Worm (Caenorhabditis elegans) whole organism, L1 larva: ENCODE measurements around the gene rpt-1.

Experiments used
- C34B4.2 ChIP-seq: sonication (generic microtip); optimal IDR thresholded peaks from 2 replicates; lab custom pipeline; 2017; ENCODE audit warnings: mild to moderate bottlenecking, missing genetic modification characterization, missing compliant biosample characterization
- F16B12.6 ChIP-seq: fragments of 150-350 bp; optimal IDR thresholded peaks from 2 replicates; lab custom pipeline; 2014; ENCODE audit warnings: missing biosample characterization, missing genetic modification characterization
- Y116A8C.19 ChIP-seq: sonication (generic microtip); optimal IDR thresholded peaks from 2 replicates; lab custom pipeline; 2016; ENCODE audit warnings: missing compliant biosample characterization, missing genetic modification characterization, borderline replicate concordance
- ama-1 ChIP-seq: fragments of 150-350 bp; optimal IDR thresholded peaks from 2 replicates; lab custom pipeline; 2014
- blmp-1 ChIP-seq: fragments of 150-350 bp; optimal IDR thresholded peaks from 2 replicates; lab custom pipeline; 2014; ENCODE audit warnings: missing biosample characterization, missing genetic modification characterization
- ceh-63 ChIP-seq: fragments of 200-800 bp; sonication (Bioruptor generic); optimal IDR thresholded peaks from 2 replicates; lab custom pipeline; 2018; ENCODE audit warnings: mild to moderate bottlenecking, missing genetic modification characterization, missing compliant biosample characterization
- ceh-88 ChIP-seq: fragments of 200-800 bp; sonication (Bioruptor generic); IDR thresholded peaks from 2 replicates; pipeline ENCODE4 v1.3.6; 2022; ENCODE audit warnings: missing genetic modification characterization, missing compliant biosample characterization
- ceh-90 ChIP-seq: sonication (generic microtip); optimal IDR thresholded peaks from 2 replicates; lab custom pipeline; 2016; ENCODE audit warnings: missing genetic modification characterization, missing compliant biosample characterization
- dpl-1 ChIP-seq, 3 experiments: fragments of 150-350 bp in 2 of 3; sonication (generic microtip) in 1 of 3; optimal IDR thresholded peaks; 2 replicates each; lab custom pipeline; 2014 to 2017; ENCODE audit warnings: missing biosample characterization in 3 of 3, missing genetic modification characterization in 3 of 3, missing genetic modification reagents in 3 of 3
- efl-1 ChIP-seq, 4 experiments: fragments of 150-350 bp; optimal IDR thresholded peaks in 3 of 4; peaks in 1 of 4; 1 replicate in 1 of 4; 2 replicates in 3 of 4; lab custom pipeline; 2014; ENCODE audit warnings: missing biosample characterization in 2 of 4, missing genetic modification characterization in 2 of 4, missing genetic modification reagents in 2 of 4
- egl-27 ChIP-seq, 2 experiments: fragments of 150-350 bp in 1 of 2; sonication (generic microtip); optimal IDR thresholded peaks; 3 replicates each; lab custom pipeline; 2017 to 2018; ENCODE audit warnings: missing biosample characterization in 2 of 2, missing genetic modification characterization in 2 of 2, missing genetic modification reagents in 2 of 2
- elt-3 ChIP-seq, 6 experiments: fragments of 150-350 bp in 1 of 6; sonication (generic microtip); optimal IDR thresholded peaks; 2 replicates each; lab custom pipeline; 2017 to 2018; ENCODE audit warnings: missing biosample characterization in 6 of 6, missing genetic modification characterization in 6 of 6, inconsistent platforms in 1 of 6
- fkh-10 ChIP-seq: sonication (generic microtip); optimal IDR thresholded peaks from 2 replicates; lab custom pipeline; 2017; ENCODE audit warnings: missing biosample characterization, missing genetic modification reagents, missing genetic modification characterization
- fkh-8 ChIP-seq: sonication (generic microtip); optimal IDR thresholded peaks from 2 replicates; lab custom pipeline; 2016; ENCODE audit warnings: mild to moderate bottlenecking, missing genetic modification characterization, missing compliant biosample characterization
- fos-1 ChIP-seq: fragments of 150-350 bp; optimal IDR thresholded peaks from 2 replicates; lab custom pipeline; 2014; ENCODE audit warnings: missing biosample characterization, missing genetic modification characterization
- hlh-17 ChIP-seq: fragments of 200-800 bp; sonication (Bioruptor generic); optimal IDR thresholded peaks from 2 replicates; lab custom pipeline; 2018; ENCODE audit warnings: missing genetic modification characterization, mild to moderate bottlenecking, missing compliant biosample characterization, moderate library complexity, borderline replicate concordance
- hlh-4 ChIP-seq: sonication (generic microtip); optimal IDR thresholded peaks from 2 replicates; lab custom pipeline; 2016; ENCODE audit warnings: mild to moderate bottlenecking, missing genetic modification characterization, missing compliant biosample characterization
- isw-1 ChIP-seq: fragments of 200-800 bp; sonication (Bioruptor generic); IDR thresholded peaks from 2 replicates; pipeline ENCODE4 v1.3.6; 2022; ENCODE audit warnings: missing genetic modification characterization, missing compliant biosample characterization
- lin-13 ChIP-seq: fragments of 150-350 bp; optimal IDR thresholded peaks from 2 replicates; lab custom pipeline; 2014; ENCODE audit warnings: missing biosample characterization, missing genetic modification reagents, missing genetic modification characterization
- lin-15B ChIP-seq: fragments of 150-350 bp; sonication (generic microtip); optimal IDR thresholded peaks from 3 replicates; lab custom pipeline; 2014; ENCODE audit warnings: missing biosample characterization, missing genetic modification characterization
- lin-35 ChIP-seq, 2 experiments: fragments of 150-350 bp; optimal IDR thresholded peaks; 2 replicates each; lab custom pipeline; 2014; ENCODE audit warnings: missing biosample characterization in 2 of 2, missing genetic modification characterization in 2 of 2, missing genetic modification reagents in 2 of 2
- lin-39 ChIP-seq: fragments of 150-350 bp; optimal IDR thresholded peaks from 2 replicates; lab custom pipeline; 2014; ENCODE audit warnings: missing biosample characterization, missing genetic modification reagents, missing genetic modification characterization
- lir-3 ChIP-seq: sonication (generic microtip); optimal IDR thresholded peaks from 2 replicates; lab custom pipeline; 2016; ENCODE audit warnings: mild to moderate bottlenecking, missing genetic modification characterization, moderate library complexity, missing compliant biosample characterization; ENCODE audit not compliant: poor library complexity
- lsy-2 ChIP-seq, 2 experiments: fragments of 150-350 bp; optimal IDR thresholded peaks; 2 replicates each; lab custom pipeline; 2014; ENCODE audit warnings: missing biosample characterization in 2 of 2, missing genetic modification characterization in 2 of 2
- mab-9 ChIP-seq: fragments of 200-800 bp; sonication (Bioruptor generic); IDR thresholded peaks from 2 replicates; pipeline ENCODE4 v1.3.6; 2022; ENCODE audit warnings: missing genetic modification reagents, missing genetic modification characterization, missing compliant biosample characterization
- mdl-1 ChIP-seq, 2 experiments: fragments of 150-350 bp; optimal IDR thresholded peaks; 2 replicates each; lab custom pipeline; 2014 to 2017; ENCODE audit warnings: missing biosample characterization in 2 of 2, missing genetic modification characterization in 2 of 2, inconsistent platforms in 1 of 2
- mep-1 ChIP-seq: fragments of 150-350 bp; optimal IDR thresholded peaks from 2 replicates; lab custom pipeline; 2014; ENCODE audit warnings: missing biosample characterization, missing genetic modification characterization
- nhr-11 ChIP-seq: fragments of 150-350 bp; optimal IDR thresholded peaks from 2 replicates; lab custom pipeline; 2014; ENCODE audit warnings: missing biosample characterization, missing genetic modification characterization
- nhr-12 ChIP-seq: sonication (generic microtip); optimal IDR thresholded peaks from 2 replicates; lab custom pipeline; 2017; ENCODE audit warnings: missing biosample characterization, missing genetic modification characterization
- nhr-19 ChIP-seq: fragments of 200-800 bp; sonication (Bioruptor generic); conservative IDR thresholded peaks from 2 replicates; pipeline ENCODE4 v1.3.6; 2022; ENCODE audit warnings: missing genetic modification characterization, missing compliant biosample characterization
- nhr-28 ChIP-seq: fragments of 150-350 bp; optimal IDR thresholded peaks from 2 replicates; lab custom pipeline; 2014; ENCODE audit warnings: missing biosample characterization, missing genetic modification characterization
- nhr-47 ChIP-seq: sonication (generic microtip); optimal IDR thresholded peaks from 2 replicates; lab custom pipeline; 2016; ENCODE audit warnings: mild to moderate bottlenecking, missing genetic modification characterization, moderate library complexity, missing compliant biosample characterization
- nhr-71 ChIP-seq: sonication (generic microtip); optimal IDR thresholded peaks from 2 replicates; lab custom pipeline; 2016; ENCODE audit warnings: mild to moderate bottlenecking, missing genetic modification characterization, moderate library complexity, missing compliant biosample characterization
- nhr-77 ChIP-seq: fragments of 150-350 bp; optimal IDR thresholded peaks from 2 replicates; lab custom pipeline; 2014; ENCODE audit warnings: missing biosample characterization, missing genetic modification characterization
- nhr-90 ChIP-seq: sonication (generic microtip); optimal IDR thresholded peaks from 2 replicates; lab custom pipeline; 2016; ENCODE audit warnings: mild to moderate bottlenecking, missing genetic modification characterization, missing compliant biosample characterization; ENCODE audit not compliant: poor library complexity
- pag-3 ChIP-seq: sonication (generic microtip); optimal IDR thresholded peaks from 2 replicates; lab custom pipeline; 2017; ENCODE audit warnings: missing genetic modification characterization, mild to moderate bottlenecking, missing compliant biosample characterization, antibody characterized with exemption, borderline replicate concordance; ENCODE audit not compliant: insufficient read depth
- pqm-1 ChIP-seq: sonication (generic microtip); optimal IDR thresholded peaks from 3 replicates; lab custom pipeline; 2017; ENCODE audit warnings: missing biosample characterization, missing genetic modification characterization
- rnt-1 ChIP-seq: sonication (generic microtip); optimal IDR thresholded peaks from 2 replicates; lab custom pipeline; 2016; ENCODE audit warnings: mild to moderate bottlenecking, missing genetic modification characterization, moderate library complexity, missing compliant biosample characterization
- snpc-4 ChIP-seq: fragments of 150-350 bp; optimal IDR thresholded peaks from 2 replicates; lab custom pipeline; 2014; ENCODE audit warnings: missing biosample characterization, missing genetic modification characterization
- sox-4 ChIP-seq: sonication (generic microtip); optimal IDR thresholded peaks from 2 replicates; lab custom pipeline; 2016; ENCODE audit warnings: missing genetic modification characterization, missing compliant biosample characterization
- sup-37 ChIP-seq: fragments of 200-800 bp; sonication (Bioruptor generic); optimal IDR thresholded peaks from 2 replicates; lab custom pipeline; 2018; ENCODE audit warnings: mild to moderate bottlenecking, missing genetic modification characterization, missing compliant biosample characterization
- tbx-2 ChIP-seq: sonication (generic microtip); optimal IDR thresholded peaks from 2 replicates; lab custom pipeline; 2016; ENCODE audit warnings: missing genetic modification characterization, missing compliant biosample characterization
- tlp-1 ChIP-seq: fragments of 150-350 bp; optimal IDR thresholded peaks from 2 replicates; lab custom pipeline; 2014; ENCODE audit warnings: missing biosample characterization, missing genetic modification characterization
- unc-30 ChIP-seq: sonication (generic microtip); optimal IDR thresholded peaks from 2 replicates; lab custom pipeline; 2017; ENCODE audit warnings: missing biosample characterization, missing genetic modification characterization
- unc-62 ChIP-seq: fragments of 150-350 bp; optimal IDR thresholded peaks from 2 replicates; lab custom pipeline; 2014; ENCODE audit warnings: missing biosample characterization, missing genetic modification reagents, missing genetic modification characterization
- unc-86 ChIP-seq: sonication (generic microtip); optimal IDR thresholded peaks from 2 replicates; lab custom pipeline; 2016; ENCODE audit warnings: missing genetic modification characterization, missing compliant biosample characterization
- unc-98 ChIP-seq: fragments of 200-800 bp; sonication (Bioruptor generic); IDR thresholded peaks from 2 replicates; pipeline ENCODE4 v1.3.6; 2022; ENCODE audit warnings: missing genetic modification characterization, missing compliant biosample characterization
- vab-15 ChIP-seq: sonication (generic microtip); optimal IDR thresholded peaks from 2 replicates; lab custom pipeline; 2017; ENCODE audit warnings: missing genotype, mild to moderate bottlenecking, missing genetic modification characterization, missing compliant biosample characterization
- xbp-1 ChIP-seq: sonication (generic microtip); optimal IDR thresholded peaks from 2 replicates; lab custom pipeline; 2016; ENCODE audit warnings: missing genetic modification characterization, missing compliant biosample characterization
- zag-1 ChIP-seq: fragments of 150-350 bp; optimal IDR thresholded peaks from 2 replicates; lab custom pipeline; 2014; ENCODE audit warnings: missing biosample characterization, missing genetic modification characterization
- zip-4 ChIP-seq: fragments of 200-800 bp; sonication (Bioruptor generic); optimal IDR thresholded peaks from 2 replicates; lab custom pipeline; 2018; ENCODE audit warnings: mild to moderate bottlenecking, missing genetic modification characterization, moderate library complexity, missing compliant biosample characterization

The rpt-1 gene

DNA sequence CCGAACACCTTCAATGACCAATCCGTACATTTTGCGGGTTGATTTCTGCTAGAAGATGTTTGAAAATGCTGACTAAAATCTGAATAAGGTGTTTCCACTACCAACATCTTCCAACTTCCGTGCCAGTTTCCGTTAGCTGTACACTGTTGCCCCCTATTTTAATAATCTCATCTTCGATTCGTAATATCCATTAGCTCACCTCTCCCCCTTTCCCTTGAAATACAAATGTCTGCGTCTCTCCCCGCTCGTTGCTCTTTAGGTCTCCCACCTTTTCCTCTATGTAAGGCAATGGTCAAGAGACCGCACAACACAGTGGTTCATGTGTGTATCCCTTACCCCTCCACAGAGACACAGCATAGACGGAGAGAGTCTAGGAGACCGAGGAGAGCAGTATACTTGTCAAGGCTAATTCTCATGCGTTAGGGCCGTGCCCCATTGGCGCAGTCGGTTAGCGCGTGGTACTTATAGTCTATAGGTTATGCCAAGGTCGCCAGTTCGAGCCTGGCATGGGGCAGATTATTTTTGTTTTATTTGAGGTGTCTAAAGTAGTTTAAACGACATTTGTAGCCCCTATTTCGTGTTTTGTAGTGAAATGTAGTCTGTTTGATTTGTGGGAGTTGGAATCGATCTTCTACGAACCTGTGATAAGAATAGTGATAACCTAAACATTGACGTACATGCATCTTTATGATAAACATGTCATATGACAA is 19.7 kb upstream of the rpt-1 start, which contains the start of gene gcy-33:
Gene gcy-33, minus strand, starts transcription at position 51 of the 710 bp plus-strand sequence.
- no peak for TF ChIP-seq C34B4.2
- TF ChIP-seq sox-4 (tag; lab: Kevin White, UChicago) = peak; percentile 71
- no peak for TF ChIP-seq unc-30 (tag; lab: Kevin White, UChicago)
- no peak for TF ChIP-seq ceh-63
- peak; percentile 64 to 73 for TF ChIP-seq efl-1 (optimal IDR thresholded peaks at IDR 0.05; lab: Kevin White, UChicago)
- peak; percentile 48 to 97 for TF ChIP-seq efl-1 (GFP tag; optimal IDR thresholded peaks at IDR 0.05 in 1 of 2; lab: Kevin White, UChicago)
- peak; percentile 18 for TF ChIP-seq fkh-10 (GFP tag; lab: Kevin White, UChicago)
- no peak for TF ChIP-seq mab-9 (GFP tag; lab: Robert Waterston, UW)
- peak; percentile 81 for TF ChIP-seq snpc-4 (tag; lab: Kevin White, UChicago)
- peak; percentile 69 for TF ChIP-seq fkh-8 (tag; lab: Kevin White, UChicago)
- peak; percentile 92 for TF ChIP-seq nhr-47 (tag; lab: Kevin White, UChicago)
- TF ChIP-seq isw-1 (GFP tag; lab: Robert Waterston, UW) = no peak
- TF ChIP-seq nhr-28 (tag; lab: Kevin White, UChicago) = no peak
- TF ChIP-seq F16B12.6 (tag; lab: Kevin White, UChicago) = peak; percentile 25
- peak; percentile 31 to 63 (median 60) for TF ChIP-seq dpl-1 (GFP tag; optimal IDR thresholded peaks at IDR 0.05; lab: Kevin White, UChicago)
- TF ChIP-seq sup-37 (GFP tag; lab: Kevin White, UChicago) = no peak
- TF ChIP-seq hlh-17 (GFP tag; lab: Kevin White, UChicago) = no peak
- peak in 5 of 6 experiments; percentile 17 to 58 (median 43) for TF ChIP-seq elt-3 (tag; optimal IDR thresholded peaks at IDR 0.05; lab: Kevin White, UChicago)
- TF ChIP-seq nhr-90 = peak; percentile 91
- TF ChIP-seq tlp-1 (tag; lab: Kevin White, UChicago) = peak; percentile 62
- peak; percentile 56 for TF ChIP-seq lir-3 (tag; lab: Kevin White, UChicago)
- TF ChIP-seq egl-27 (tag; optimal IDR thresholded peaks at IDR 0.05; lab: Kevin White, UChicago) = no peak
- peak; percentile 83 for TF ChIP-seq xbp-1 (tag; lab: Kevin White, UChicago)
- peak; percentile 73 for TF ChIP-seq rnt-1 (tag; lab: Kevin White, UChicago)
- no peak for TF ChIP-seq hlh-4 (tag; lab: Kevin White, UChicago)
- TF ChIP-seq lin-13 (GFP tag; lab: Kevin White, UChicago) = peak; percentile 44
- TF ChIP-seq unc-86 (tag; lab: Kevin White, UChicago) = peak; percentile 84
- peak; percentile 87 for TF ChIP-seq nhr-71 (tag; lab: Kevin White, UChicago)
- TF ChIP-seq Y116A8C.19 = no peak
- no peak for TF ChIP-seq lin-15B
- no peak for TF ChIP-seq vab-15
- TF ChIP-seq nhr-19 (GFP tag; lab: Robert Waterston, UW) = peak; percentile 80
- TF ChIP-seq zip-4 (GFP tag; lab: Kevin White, UChicago) = peak; percentile 56
- peak; percentile 43 for TF ChIP-seq nhr-77
- no peak for TF ChIP-seq nhr-12 (tag; lab: Kevin White, UChicago)
- TF ChIP-seq blmp-1 (tag; lab: Kevin White, UChicago) = peak; percentile 46
- TF ChIP-seq unc-98 (GFP tag; lab: Robert Waterston, UW) = no peak
- peak; percentile 35 for TF ChIP-seq fos-1 (tag; lab: Kevin White, UChicago)
- TF ChIP-seq tbx-2 = peak; percentile 76
- TF ChIP-seq mep-1 = peak; percentile 87
- TF ChIP-seq nhr-11 (tag; lab: Kevin White, UChicago) = peak; percentile 33
- TF ChIP-seq zag-1 (tag; lab: Kevin White, UChicago) = no peak
- no peak for TF ChIP-seq pag-3
- TF ChIP-seq ceh-90 (tag; lab: Kevin White, UChicago) = no peak
- 0 out of 2 replicates have a peak, but pooled peaks have one; percentile 30 for TF ChIP-seq ceh-88 (GFP tag; lab: Robert Waterston, UW)
- peak; percentile 71 for TF ChIP-seq pqm-1 (tag; lab: Kevin White, UChicago)
- no peak for TF ChIP-seq ama-1 (lab: Kevin White, UChicago)
- TF ChIP-seq unc-62 (GFP tag; lab: Kevin White, UChicago) = no peak
- TF ChIP-seq lin-35 (GFP tag; optimal IDR thresholded peaks at IDR 0.05; lab: Kevin White, UChicago) = peak; percentile 71 to 82
- TF ChIP-seq lsy-2 (tag; optimal IDR thresholded peaks at IDR 0.05; lab: Kevin White, UChicago) = peak; percentile 73 to 79
- TF ChIP-seq mdl-1 (tag; optimal IDR thresholded peaks at IDR 0.05; lab: Kevin White, UChicago) = peak in 1 of 2 experiments; percentile 79
- no peak for TF ChIP-seq lin-39 (tag; lab: Kevin White, UChicago)
